Fruit fly (Drosophila melanogaster) whole organism, prepupa: ENCODE results near the gene CG13384.

Source experiments
- Blimp-1 ChIP-seq: fragments of 200-800 bp; sonication (Bioruptor generic); optimal IDR thresholded peaks from 3 replicates; lab custom pipeline; 2017; ENCODE audit warnings: missing biosample characterization, missing genetic modification characterization, mild to moderate bottlenecking, moderate library complexity, missing genetic modification reagents
- CG10631 ChIP-seq: fragments of 200-800 bp; sonication (Bioruptor generic); optimal IDR thresholded peaks from 2 replicates; lab custom pipeline; 2016; ENCODE audit warnings: missing biosample characterization, missing genetic modification characterization
- CG10669 ChIP-seq: fragments of 200-800 bp; sonication (Bioruptor generic); optimal IDR thresholded peaks from 3 replicates; lab custom pipeline; 2018; ENCODE audit warnings: missing biosample characterization, mild to moderate bottlenecking, missing genetic modification characterization, moderate library complexity
- CG11762 ChIP-seq: fragments of 200-800 bp; sonication (Bioruptor generic); optimal IDR thresholded peaks from 3 replicates; lab custom pipeline; 2016; ENCODE audit warnings: missing biosample characterization, missing genetic modification characterization; ENCODE audit not compliant: insufficient read depth
- CG11902 ChIP-seq: fragments of 200-800 bp; sonication (Bioruptor generic); optimal IDR thresholded peaks from 3 replicates; lab custom pipeline; 2016; ENCODE audit warnings: missing biosample characterization, missing genetic modification characterization
- CG15336 ChIP-seq: fragments of 200-800 bp; sonication (Bioruptor generic); IDR thresholded peaks from 2 replicates; pipeline ENCODE4 v1.3.6; 2022; ENCODE audit warnings: missing biosample characterization, missing genetic modification characterization
- CG1621 ChIP-seq: fragments of 200-800 bp; sonication (Bioruptor generic); optimal IDR thresholded peaks from 3 replicates; lab custom pipeline; 2018; ENCODE audit warnings: missing biosample characterization, mild to moderate bottlenecking, missing genetic modification characterization
- CG16779 ChIP-seq: fragments of 200-800 bp; sonication (Bioruptor generic); optimal IDR thresholded peaks from 3 replicates; lab custom pipeline; 2017; ENCODE audit warnings: missing biosample characterization, mild to moderate bottlenecking, missing genetic modification characterization
- CG3032 ChIP-seq: fragments of 200-800 bp; optimal IDR thresholded peaks from 2 replicates; lab custom pipeline; 2019; ENCODE audit warnings: missing biosample characterization, mild to moderate bottlenecking, missing genetic modification characterization, moderate library complexity
- CG32006 ChIP-seq: fragments of 200-800 bp; sonication (Bioruptor generic); optimal IDR thresholded peaks from 3 replicates; lab custom pipeline; 2017; ENCODE audit warnings: missing biosample characterization, mild to moderate bottlenecking, missing genetic modification characterization
- CG34406 ChIP-seq: fragments of 200-800 bp; sonication (Bioruptor generic); optimal IDR thresholded peaks from 3 replicates; lab custom pipeline; 2016; ENCODE audit warnings: missing biosample characterization, missing genetic modification characterization
- CG6276 ChIP-seq: fragments of 200-800 bp; sonication (Bioruptor generic); optimal IDR thresholded peaks from 2 replicates; lab custom pipeline; 2017; ENCODE audit warnings: missing biosample characterization, mild to moderate bottlenecking, missing genetic modification characterization
- CG6808 ChIP-seq: fragments of 200-800 bp; sonication (Bioruptor generic); optimal IDR thresholded peaks from 3 replicates; lab custom pipeline; 2017; ENCODE audit warnings: missing biosample characterization, missing genetic modification characterization, mild to moderate bottlenecking, moderate library complexity, missing genetic modification reagents
- CG7368 ChIP-seq: fragments of 200-800 bp; sonication (Bioruptor generic); optimal IDR thresholded peaks from 3 replicates; lab custom pipeline; 2016; ENCODE audit warnings: missing biosample characterization, missing genetic modification characterization
- CG8119 ChIP-seq: fragments of 200-800 bp; sonication (Bioruptor generic); IDR thresholded peaks from 3 replicates; pipeline ENCODE4 v1.3.6; 2022; ENCODE audit warnings: missing biosample characterization, missing genetic modification characterization
- CG8319 ChIP-seq: fragments of 200-800 bp; sonication (Bioruptor generic); optimal IDR thresholded peaks from 3 replicates; lab custom pipeline; 2016; ENCODE audit warnings: missing biosample characterization, missing genetic modification characterization
- CG9139 ChIP-seq: fragments of 200-800 bp; sonication (Bioruptor generic); optimal IDR thresholded peaks from 3 replicates; lab custom pipeline; 2017; ENCODE audit warnings: missing biosample characterization, mild to moderate bottlenecking, missing genetic modification characterization
- Eip75B ChIP-seq: fragments of 200-800 bp; sonication (Bioruptor generic); optimal IDR thresholded peaks from 3 replicates; lab custom pipeline; 2016; ENCODE audit warnings: missing biosample characterization, missing genetic modification characterization
- Eip93F ChIP-seq: fragments of 200-800 bp; sonication (Bioruptor generic); optimal IDR thresholded peaks from 2 replicates; lab custom pipeline; 2016; ENCODE audit warnings: missing biosample characterization, mild to moderate bottlenecking, missing genetic modification characterization
- Ets96B ChIP-seq: fragments of 200-800 bp; optimal IDR thresholded peaks from 2 replicates; lab custom pipeline; 2019; ENCODE audit warnings: missing biosample characterization, mild to moderate bottlenecking, missing genetic modification characterization, moderate library complexity
- Gug ChIP-seq: fragments of 200-800 bp; sonication (Bioruptor generic); IDR thresholded peaks from 2 replicates; pipeline ENCODE4 v1.3.6; 2022; ENCODE audit warnings: missing biosample characterization, missing genetic modification characterization
- Sox102F ChIP-seq: fragments of 200-800 bp; sonication (Bioruptor generic); optimal IDR thresholded peaks from 2 replicates; lab custom pipeline; 2016; ENCODE audit warnings: missing biosample characterization, mild to moderate bottlenecking, missing genetic modification characterization
- Sox14 ChIP-seq: fragments of 200-800 bp; sonication (Bioruptor generic); optimal IDR thresholded peaks from 3 replicates; lab custom pipeline; 2016; ENCODE audit warnings: missing biosample characterization, missing genetic modification characterization
- achi ChIP-seq: fragments of 200-800 bp; sonication (Bioruptor generic); optimal IDR thresholded peaks from 3 replicates; lab custom pipeline; 2016; ENCODE audit warnings: missing biosample characterization, missing genetic modification characterization
- acj6 ChIP-seq: fragments of 200-800 bp; sonication (Bioruptor generic); optimal IDR thresholded peaks from 3 replicates; lab custom pipeline; 2016; ENCODE audit warnings: missing biosample characterization, missing genetic modification characterization
- cyc ChIP-seq: fragments of 200-800 bp; sonication (Bioruptor generic); optimal IDR thresholded peaks from 3 replicates; lab custom pipeline; 2016; ENCODE audit warnings: missing biosample characterization, missing genetic modification characterization
- esn ChIP-seq: fragments of 200-800 bp; sonication (Bioruptor generic); optimal IDR thresholded peaks from 2 replicates; lab custom pipeline; 2016; ENCODE audit warnings: missing biosample characterization, mild to moderate bottlenecking, missing genetic modification characterization, moderate library complexity
- fd59A ChIP-seq: fragments of 200-800 bp; sonication (Bioruptor generic); optimal IDR thresholded peaks from 2 replicates; lab custom pipeline; 2017; ENCODE audit warnings: missing biosample characterization, mild to moderate bottlenecking, missing genetic modification characterization, missing genetic modification reagents
- fd85E ChIP-seq: fragments of 200-800 bp; sonication (Bioruptor generic); optimal IDR thresholded peaks from 3 replicates; lab custom pipeline; 2016; ENCODE audit warnings: missing biosample characterization, missing genetic modification characterization
- lz ChIP-seq: fragments of 200-800 bp; sonication (Bioruptor generic); optimal IDR thresholded peaks from 3 replicates; lab custom pipeline; 2016; ENCODE audit warnings: missing biosample characterization, missing genetic modification characterization
- salr ChIP-seq, 2 experiments: fragments of 200-800 bp; sonication (Bioruptor generic); optimal IDR thresholded peaks; 3 replicates each; lab custom pipeline; 2016 to 2018; ENCODE audit warnings: missing biosample characterization in 2 of 2, missing genetic modification characterization in 2 of 2, mild to moderate bottlenecking in 1 of 2
- svp ChIP-seq: fragments of 200-800 bp; sonication (Bioruptor generic); peaks from one replicate; lab custom pipeline; 2016; ENCODE audit warnings: missing biosample characterization, missing genetic modification characterization
- vri ChIP-seq: fragments of 200-800 bp; sonication (Bioruptor generic); optimal IDR thresholded peaks from 3 replicates; lab custom pipeline; 2016; ENCODE audit warnings: missing biosample characterization, mild to moderate bottlenecking, missing genetic modification characterization

The CG13384 gene

dm6 chr2L:8382646-8383045, 1.6 kb upstream of the CG13384 start, which contains the start of the genes CG13392 and Rcd4 (continued):
- TF ChIP-seq Sox102F (peak; percentile 65), acj6 (peak; percentile 60), Sox14 (peak; percentile 62), CG7368 (GFP tag; lab: Kevin White, UChicago) (peak; percentile 59), CG11902 (GFP tag; lab: Kevin White, UChicago) (peak; percentile 39), CG32006 (peak; percentile 41), CG8119 (GFP tag; lab: Robert Waterston, UW) (no peak), achi (peak; percentile 80), CG15336 (GFP tag; lab: Robert Waterston, UW) (no peak), CG16779 (tag; lab: Kevin White, UChicago) (no peak), CG8319 (GFP tag; lab: Kevin White, UChicago) (no peak), CG6808 (peak; percentile 46), Blimp-1 (GFP tag; lab: Kevin White, UChicago) (no peak), cyc (peak; percentile 77), fd85E (GFP tag; lab: Kevin White, UChicago) (peak; percentile 21), CG3032 (tag; lab: Kevin White, UChicago) (peak; percentile 47)
- TF ChIP-seq, all 60 proteins: peak for 44

DNA sequence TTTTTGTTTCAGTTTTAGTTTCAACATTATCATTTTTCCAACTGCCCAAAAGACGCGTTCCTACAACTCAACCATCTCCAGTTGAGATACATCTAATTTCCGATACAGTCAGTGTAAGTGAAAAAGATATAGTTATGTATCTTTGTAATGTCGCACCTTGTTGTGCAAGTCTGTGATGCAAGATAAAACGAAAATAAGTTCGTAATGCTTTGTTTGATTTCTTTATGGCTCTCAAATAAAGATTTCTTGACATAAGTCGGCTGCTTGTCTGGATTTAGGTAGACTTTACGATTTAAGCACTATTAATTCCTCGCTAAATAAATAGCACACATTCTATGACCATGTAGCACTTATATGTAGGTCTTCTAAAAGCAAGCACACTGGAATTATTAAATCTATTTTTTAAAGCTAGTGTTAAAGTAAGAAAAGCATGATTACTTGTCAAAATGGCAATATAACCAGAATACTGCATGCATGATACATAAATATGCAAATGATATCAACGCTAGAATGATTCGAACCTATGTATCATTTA, 797 bp downstream of the CG13384 start:
- no peak for TF ChIP-seq CG10631 (GFP tag; lab: Kevin White, UChicago)

- no peak for TF ChIP-seq fd59A
- TF ChIP-seq vri: no peak
- no peak for TF ChIP-seq Ets96B (tag; lab: Kevin White, UChicago)
- no peak for TF ChIP-seq Eip93F (GFP tag; lab: Kevin White, UChicago)
- no peak for TF ChIP-seq svp
- no peak for TF ChIP-seq CG34406 (GFP tag; lab: Kevin White, UChicago)
Observed at dm6 chr2L:8385849-8386248, 1.6 kb downstream of the CG13384 start.

- TF ChIP-seq Gug (GFP tag; lab: Robert Waterston, UW) (no peak), CG7368 (GFP tag; lab: Kevin White, UChicago) (no peak), CG9139 (no peak), CG11762 (GFP tag; lab: Kevin White, UChicago) (no peak), CG6276 (GFP tag; lab: Kevin White, UChicago) (no peak), Eip75B (GFP tag; lab: Kevin White, UChicago) (no peak), CG1621 (tag; lab: Kevin White, UChicago) (no peak), CG10669 (GFP tag; lab: Kevin White, UChicago) (no peak), lz (GFP tag; lab: Kevin White, UChicago) (no peak), esn (GFP tag; lab: Kevin White, UChicago) (no peak)
Observed at dm6 chr2L:8389231-8389630, 5.0 kb downstream of the CG13384 start, which contains the start of gene CG42819. CG42819 (minus strand) TSS chr2L:8389331.

DNA sequence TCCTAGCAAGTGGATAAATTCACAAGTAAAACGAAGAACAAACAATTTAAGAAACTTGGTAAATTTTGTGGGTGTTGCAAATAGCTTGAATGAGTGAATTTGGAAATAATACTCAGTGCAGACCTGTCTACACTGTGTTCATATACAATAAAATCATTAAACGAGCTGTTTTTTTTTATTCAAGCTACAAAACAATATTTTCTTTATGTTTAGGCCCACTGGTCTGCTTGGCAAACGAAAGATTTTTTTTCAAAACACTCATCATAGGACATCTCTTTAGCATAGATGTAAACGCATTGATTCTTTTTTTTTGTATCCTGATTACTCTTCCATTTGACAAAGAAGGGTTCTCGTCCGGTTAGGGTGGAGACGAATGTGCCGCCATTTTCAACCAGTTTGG, 8.0 kb downstream of the CG13384 start, which contains the start of gene CG42820:
CG42820 (minus strand) TSS at position 101 of the 400 bp plus-strand sequence.
- TF ChIP-seq salr (GFP tag; optimal IDR thresholded peaks at IDR 0.05; lab: Kevin White, UChicago): no peak
